Fruit fly (Drosophila melanogaster): Measurements from ENCODE around the gene Ald1.

- TF ChIP-seq CG8478 (optimal IDR thresholded peaks at IDR 0.05) (no peak), CTCF (optimal IDR thresholded peaks at IDR 0.05) (no peak)
Measured at dm6 chr3R:26253792-26254191, 7.6 kb downstream of the Ald1 start.

All from S2 (cell line).